Worm (Caenorhabditis elegans) whole organism, young adult: Measurements from ENCODE around the gene ZK1098.3.

Source experiments
- F10E7.11 ChIP-seq: sonication (generic microtip); optimal IDR thresholded peaks from 2 replicates; lab custom pipeline; 2017; ENCODE audit warnings: mild to moderate bottlenecking, missing genetic modification characterization, moderate library complexity, missing compliant biosample characterization
- F57A8.1 ChIP-seq: fragments of 200-800 bp; sonication (Bioruptor generic); optimal IDR thresholded peaks from 2 replicates; lab custom pipeline; 2018; ENCODE audit warnings: mild to moderate bottlenecking, missing genetic modification characterization, moderate library complexity, missing compliant biosample characterization
- ama-1 ChIP-seq, 3 experiments: fragments of 150-350 bp in 1 of 3; sonication (generic microtip) in 2 of 3; optimal IDR thresholded peaks; 2 replicates each; lab custom pipeline; 2014 to 2018; ENCODE audit warnings: missing biosample characterization in 2 of 3, missing genetic modification characterization in 2 of 3, missing genetic modification reagents in 2 of 3
- attf-6 ChIP-seq: fragments of 200-800 bp; sonication (Bioruptor generic); IDR thresholded peaks from 2 replicates; pipeline ENCODE4 v1.3.6; 2022; ENCODE audit warnings: missing genetic modification reagents, missing genetic modification characterization, missing compliant biosample characterization
- bed-1 ChIP-seq: fragments of 200-800 bp; sonication (Bioruptor generic); IDR thresholded peaks from 2 replicates; pipeline ENCODE4 v1.3.6; 2022; ENCODE audit warnings: missing genetic modification reagents, missing genetic modification characterization, missing compliant biosample characterization
- ceh-91 ChIP-seq: fragments of 200-800 bp; sonication (Bioruptor generic); IDR thresholded peaks from 2 replicates; pipeline ENCODE4 v1.3.6; 2022; ENCODE audit warnings: missing genetic modification reagents, missing genetic modification characterization, missing compliant biosample characterization
- let-607 ChIP-seq, 2 experiments: fragments of 200-800 bp in 1 of 2; sonication (Bioruptor generic) in 1 of 2; sonication (generic microtip) in 1 of 2; optimal IDR thresholded peaks; 2 replicates each; lab custom pipeline; 2016 to 2018; ENCODE audit warnings: mild to moderate bottlenecking in 2 of 2, missing compliant biosample characterization in 2 of 2, missing genetic modification characterization in 2 of 2, moderate library complexity in 2 of 2, missing genotype in 1 of 2
- madf-8 ChIP-seq: fragments of 200-800 bp; sonication (Bioruptor generic); conservative IDR thresholded peaks from 2 replicates; pipeline ENCODE4 v1.3.6; 2022; ENCODE audit warnings: missing genetic modification reagents, missing genetic modification characterization, missing compliant biosample characterization
- unc-130 ChIP-seq: sonication (generic microtip); optimal IDR thresholded peaks from 2 replicates; lab custom pipeline; 2016; ENCODE audit warnings: missing genetic modification reagents, missing genetic modification characterization, missing compliant biosample characterization
- zfh-2 ChIP-seq: fragments of 200-800 bp; sonication (Bioruptor generic); conservative IDR thresholded peaks from 2 replicates; pipeline ENCODE4 v1.3.6; 2022; ENCODE audit warnings: missing genetic modification reagents, missing genetic modification characterization, missing compliant biosample characterization
- ztf-6 ChIP-seq: fragments of 200-800 bp; sonication (Bioruptor generic); IDR thresholded peaks from 2 replicates; pipeline ENCODE4 v1.3.6; 2022; ENCODE audit warnings: missing genetic modification reagents, missing genetic modification characterization, missing compliant biosample characterization

DNA sequence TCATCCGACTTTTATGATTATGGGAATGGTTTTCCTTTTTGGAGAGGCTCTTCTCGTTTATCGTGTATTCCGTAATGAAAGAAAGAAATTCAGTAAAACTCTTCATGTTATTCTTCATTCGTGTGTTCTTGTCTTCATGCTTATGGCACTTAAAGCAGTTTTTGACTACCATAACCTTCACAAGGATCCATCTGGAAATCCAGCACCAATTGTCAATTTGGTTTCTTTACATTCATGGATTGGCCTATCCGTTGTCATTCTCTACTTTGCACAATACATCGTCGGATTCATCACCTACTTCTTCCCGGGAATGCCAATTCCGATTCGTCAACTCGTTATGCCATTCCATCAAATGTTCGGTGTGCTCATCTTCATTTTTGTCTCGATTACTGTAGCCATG, 26.8 kb downstream of the ZK1098.3 start:
- TF ChIP-seq ceh-91 (GFP tag; lab: Robert Waterston, UW) (no peak), attf-6 (GFP tag; lab: Robert Waterston, UW) (no peak), unc-130 (GFP tag; lab: Kevin White, UChicago) (no peak), zfh-2 (GFP tag; lab: Robert Waterston, UW) (no peak), madf-8 (GFP tag; lab: Robert Waterston, UW) (no peak), ama-1 (optimal IDR thresholded peaks at IDR 0.05; lab: Kevin White, UChicago) (no peak), ama-1 (GFP tag; optimal IDR thresholded peaks at IDR 0.05; lab: Kevin White, UChicago) (no peak), let-607 (tag; optimal IDR thresholded peaks at IDR 0.05; lab: Kevin White, UChicago) (no peak), ztf-6 (GFP tag; lab: Robert Waterston, UW) (no peak), F57A8.1 (GFP tag; lab: Kevin White, UChicago) (no peak), bed-1 (GFP tag; lab: Robert Waterston, UW) (no peak), F10E7.11 (tag; lab: Kevin White, UChicago) (no peak)
